Worm (Caenorhabditis elegans) whole organism, L2 larva: ENCODE measurements around the gene C48B4.8.

Experiments used
- ama-1 ChIP-seq: fragments of 150-350 bp; optimal IDR thresholded peaks from 2 replicates; lab custom pipeline; 2018; ENCODE audit warnings: inconsistent platforms
- blmp-1 ChIP-seq: sonication (generic microtip); optimal IDR thresholded peaks from 2 replicates; lab custom pipeline; 2017; ENCODE audit warnings: missing genetic modification characterization, mild to moderate bottlenecking, missing compliant biosample characterization, antibody characterized with exemption, moderate library complexity; ENCODE audit not compliant: insufficient read depth
- elt-3 ChIP-seq: sonication (generic microtip); optimal IDR thresholded peaks from 2 replicates; lab custom pipeline; 2017; ENCODE audit warnings: missing biosample characterization, missing genetic modification characterization
- gmeb-1 ChIP-seq: fragments of 150-350 bp; optimal IDR thresholded peaks from 2 replicates; lab custom pipeline; 2014; ENCODE audit warnings: missing biosample characterization, missing genetic modification characterization
- lin-39 ChIP-seq: fragments of 150-350 bp; optimal IDR thresholded peaks from 2 replicates; lab custom pipeline; 2014; ENCODE audit warnings: missing biosample characterization, missing genetic modification reagents, missing genetic modification characterization
- nhr-237 ChIP-seq: fragments of 150-350 bp; optimal IDR thresholded peaks from 2 replicates; lab custom pipeline; 2014; ENCODE audit warnings: missing biosample characterization, missing genetic modification characterization
- nhr-77 ChIP-seq: fragments of 150-350 bp; optimal IDR thresholded peaks from 2 replicates; lab custom pipeline; 2014; ENCODE audit warnings: missing biosample characterization, missing genetic modification characterization
- zag-1 ChIP-seq: fragments of 150-350 bp; optimal IDR thresholded peaks from 2 replicates; lab custom pipeline; 2014; ENCODE audit warnings: missing biosample characterization, missing genetic modification characterization
- ztf-4 ChIP-seq: fragments of 150-350 bp; optimal IDR thresholded peaks from 2 replicates; lab custom pipeline; 2014; ENCODE audit warnings: missing biosample characterization, missing genetic modification characterization

- TF ChIP-seq ama-1 = no peak
- TF ChIP-seq zag-1 = no peak
- TF ChIP-seq lin-39 = no peak
- TF ChIP-seq elt-3 (tag; lab: Kevin White, UChicago) = no peak
- no peak for TF ChIP-seq ztf-4 (tag; lab: Kevin White, UChicago)
- no peak for TF ChIP-seq blmp-1 (tag; lab: Kevin White, UChicago)
- no peak for TF ChIP-seq gmeb-1 (tag; lab: Kevin White, UChicago)
- no peak for TF ChIP-seq nhr-237
- no peak for TF ChIP-seq nhr-77 (tag; lab: Kevin White, UChicago)
Observed at ce11 chrIII:9585314-9585713, 24.3 kb upstream of the C48B4.8 start.
